Fruit fly (Drosophila melanogaster): Measurements from ENCODE around the gene CG12725.

dm6 chrX:13407673-13408072 lies 5.0 kb upstream of the CG12725 start:
- TF ChIP-seq CrebA (GFP tag; optimal IDR thresholded peaks at IDR 0.05; ENCODE audit: borderline replicate concordance) (no peak), h (GFP tag; optimal IDR thresholded peaks at IDR 0.05) (no peak), fru (GFP tag; optimal IDR thresholded peaks at IDR 0.05) (no peak), Hr83 (GFP tag; optimal IDR thresholded peaks at IDR 0.05; ENCODE audit: poor library complexity, severe bottlenecking) (no peak)

Data from whole organism, wandering third instar larva.